Worm (Caenorhabditis elegans): Measurements from ENCODE around the gene pqn-2.

DNA sequence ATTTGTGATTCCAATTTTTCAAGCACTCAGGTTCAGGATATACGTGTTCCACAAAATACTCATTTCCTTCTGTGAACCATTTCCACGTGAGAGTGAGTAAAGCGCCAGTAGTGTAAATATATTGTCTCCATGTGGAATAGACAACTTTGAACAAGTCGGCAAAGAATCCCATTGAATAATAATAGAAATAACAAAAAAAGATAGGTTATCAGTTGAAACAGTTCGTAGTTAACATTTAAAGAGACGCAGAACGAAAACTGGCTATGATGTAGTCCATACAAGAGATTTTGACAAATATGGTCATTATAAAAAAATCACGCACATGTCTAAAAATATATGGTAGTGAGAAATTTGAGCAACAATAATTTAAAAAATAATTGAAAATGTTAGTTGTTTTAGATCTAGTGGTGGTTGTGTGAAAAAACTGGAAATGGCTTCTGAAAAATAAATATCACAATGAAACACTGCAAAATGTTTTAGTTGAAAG, 24.7 kb upstream of the pqn-2 start, which contains the start of gene ceeh-2:
- TF ChIP-seq ces-1 (GFP tag; optimal IDR thresholded peaks at IDR 0.05) = no peak
- TF ChIP-seq C16A3.4 (tag; optimal IDR thresholded peaks at IDR 0.05) = no peak
- TF ChIP-seq lin-13 (GFP tag; optimal IDR thresholded peaks at IDR 0.05) = no peak
- TF ChIP-seq mdl-1 (tag; optimal IDR thresholded peaks at IDR 0.05) = no peak
- TF ChIP-seq mep-1 (tag; optimal IDR thresholded peaks at IDR 0.05) = no peak
- TF ChIP-seq ama-1 (optimal IDR thresholded peaks at IDR 0.05) = no peak
- no peak for TF ChIP-seq C04F5.9 (tag; optimal IDR thresholded peaks at IDR 0.05)
- TF ChIP-seq irx-1 (tag; optimal IDR thresholded peaks at IDR 0.05) = no peak
- no peak for TF ChIP-seq snpc-4 (tag; optimal IDR thresholded peaks at IDR 0.05)
- no peak for TF ChIP-seq tlp-1 (tag; optimal IDR thresholded peaks at IDR 0.05)

Measured in whole organism, L1 larva.